Worm (Caenorhabditis elegans) whole organism, L3 larva: ENCODE measurements around the gene nhr-76.

Experiments used
- aly-2 ChIP-seq: fragments of 150-350 bp; optimal IDR thresholded peaks from 2 replicates; lab custom pipeline; 2014; ENCODE audit warnings: missing biosample characterization, missing genetic modification characterization
- ama-1 ChIP-seq: fragments of 150-350 bp; optimal IDR thresholded peaks from 2 replicates; lab custom pipeline; 2018
- ceh-28 ChIP-seq: fragments of 150-350 bp; optimal IDR thresholded peaks from 2 replicates; lab custom pipeline; 2014; ENCODE audit warnings: missing biosample characterization, missing genetic modification reagents, missing genetic modification characterization
- elt-2 ChIP-seq: sonication (generic microtip); optimal IDR thresholded peaks from 2 replicates; lab custom pipeline; 2016; ENCODE audit warnings: missing genetic modification reagents, mild to moderate bottlenecking, missing genetic modification characterization, missing compliant biosample characterization
- mdl-1 ChIP-seq: fragments of 150-350 bp; optimal IDR thresholded peaks from 2 replicates; lab custom pipeline; 2014; ENCODE audit warnings: missing biosample characterization, missing genetic modification characterization
- nhr-12 ChIP-seq: fragments of 150-350 bp; optimal IDR thresholded peaks from 2 replicates; lab custom pipeline; 2014; ENCODE audit warnings: missing biosample characterization, missing genetic modification characterization
- nhr-237 ChIP-seq: fragments of 150-350 bp; optimal IDR thresholded peaks from 2 replicates; lab custom pipeline; 2014; ENCODE audit warnings: missing biosample characterization, missing genetic modification characterization
- nhr-28 ChIP-seq: fragments of 150-350 bp; optimal IDR thresholded peaks from 2 replicates; lab custom pipeline; 2014; ENCODE audit warnings: missing biosample characterization, missing genetic modification characterization
- skn-1 ChIP-seq: fragments of 150-350 bp; optimal IDR thresholded peaks from 2 replicates; lab custom pipeline; 2014; ENCODE audit warnings: missing biosample characterization, missing genetic modification characterization
- unc-39 ChIP-seq: sonication (generic microtip); optimal IDR thresholded peaks from 4 replicates; lab custom pipeline; 2017; ENCODE audit warnings: missing biosample characterization, missing genetic modification characterization
- unc-62 ChIP-seq: fragments of 150-350 bp; sonication (generic microtip); optimal IDR thresholded peaks from 4 replicates; lab custom pipeline; 2014; ENCODE audit warnings: missing biosample characterization, missing genetic modification reagents, missing genetic modification characterization
- zag-1 ChIP-seq: fragments of 150-350 bp; optimal IDR thresholded peaks from 2 replicates; lab custom pipeline; 2014; ENCODE audit warnings: missing biosample characterization, missing genetic modification characterization
- ztf-4 ChIP-seq: fragments of 150-350 bp; optimal IDR thresholded peaks from 2 replicates; lab custom pipeline; 2014; ENCODE audit warnings: missing biosample characterization, missing genetic modification characterization

DNA sequence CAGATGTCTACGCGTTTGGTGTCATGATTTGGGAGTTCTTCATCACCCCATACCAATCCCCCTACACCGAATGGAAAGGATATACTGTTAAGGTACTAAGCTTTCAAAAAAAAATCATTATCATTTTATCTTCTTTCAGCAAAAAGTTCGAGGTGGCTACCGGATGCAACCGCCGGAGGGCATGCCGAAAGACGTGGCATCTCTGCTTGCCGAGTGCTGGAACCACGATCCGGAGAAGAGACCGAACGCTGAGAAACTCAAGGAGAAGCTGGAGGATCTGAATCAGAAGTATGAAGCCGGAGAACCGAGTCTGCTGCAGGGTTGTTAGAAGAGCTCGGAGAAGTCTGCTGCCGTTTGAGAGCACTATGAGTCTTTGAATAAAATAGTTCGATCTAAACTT lies 32.5 kb upstream of the nhr-76 start:
- TF ChIP-seq unc-39 (no peak), ceh-28 (no peak), nhr-28 (tag; lab: Kevin White, UChicago) (no peak), elt-2 (tag; lab: Kevin White, UChicago) (no peak), zag-1 (tag; lab: Kevin White, UChicago) (no peak), mdl-1 (tag; lab: Kevin White, UChicago) (no peak), skn-1 (tag; lab: Kevin White, UChicago) (no peak), ama-1 (no peak), nhr-237 (tag; lab: Kevin White, UChicago) (no peak), unc-62 (no peak), aly-2 (tag; lab: Kevin White, UChicago) (no peak), ztf-4 (tag; lab: Kevin White, UChicago) (no peak), nhr-12 (tag; lab: Kevin White, UChicago) (no peak)
